Worm (Caenorhabditis elegans): ENCODE data around the gene C49H3.12.

DNA sequence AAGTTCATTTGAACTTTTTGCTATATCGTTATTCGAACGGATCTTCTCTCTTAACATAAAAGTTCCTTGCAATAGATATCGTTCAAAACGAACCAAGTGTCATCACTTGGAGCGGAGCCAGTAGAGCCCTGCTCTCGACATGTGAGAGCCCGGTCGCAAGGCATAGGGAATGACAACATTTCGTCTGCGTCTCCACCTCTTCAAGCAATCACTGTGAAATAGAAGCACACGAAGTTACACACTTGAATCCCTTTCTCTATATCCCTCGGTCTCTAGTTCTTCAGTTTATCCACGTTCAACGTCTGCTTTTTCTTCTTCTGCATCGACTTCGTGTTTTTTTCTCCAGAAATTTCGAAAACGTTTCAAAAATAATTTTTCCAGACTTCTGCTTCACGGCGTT lies 23.8 kb downstream of the C49H3.12 start, which contains the start of gene C49H3.6:
- TF ChIP-seq cog-1 (tag; optimal IDR thresholded peaks at IDR 0.05), result peak; percentile 29
- TF ChIP-seq flt-1 (GFP tag; IDR thresholded peaks at IDR 0.05), result no peak
- no peak for TF ChIP-seq klf-2 (GFP tag; conservative IDR thresholded peaks at IDR 0.05)
- no peak for TF ChIP-seq ztf-23 (GFP tag; IDR thresholded peaks at IDR 0.05)
- no peak for TF ChIP-seq med-1 (GFP tag; optimal IDR thresholded peaks at IDR 0.05; ENCODE audit: insufficient read depth)
- no peak for TF ChIP-seq ref-1 (GFP tag; conservative IDR thresholded peaks at IDR 0.05)
- TF ChIP-seq T22C8.4 (GFP tag; IDR thresholded peaks at IDR 0.05), result no peak
